Worm (Caenorhabditis elegans) whole organism, young adult: Measurements from ENCODE around the gene abt-4.

Source experiments
- C06A6.2 ChIP-seq: fragments of 200-800 bp; sonication (Bioruptor generic); conservative IDR thresholded peaks from 2 replicates; pipeline ENCODE4 v1.3.6; 2022; ENCODE audit warnings: missing genetic modification characterization, missing compliant biosample characterization
- D2030.7 ChIP-seq: fragments of 200-800 bp; sonication (Bioruptor generic); IDR thresholded peaks from 2 replicates; pipeline ENCODE4 v1.3.6; 2022; ENCODE audit warnings: missing genetic modification reagents, missing genetic modification characterization, missing compliant biosample characterization
- F22D6.2 ChIP-seq: sonication (generic microtip); optimal IDR thresholded peaks from 2 replicates; lab custom pipeline; 2016; ENCODE audit warnings: mild to moderate bottlenecking, missing genetic modification characterization, missing compliant biosample characterization
- bed-2 ChIP-seq: fragments of 200-800 bp; sonication (Bioruptor generic); IDR thresholded peaks from 2 replicates; pipeline ENCODE4 v1.3.6; 2022; ENCODE audit warnings: missing genetic modification reagents, missing genetic modification characterization, missing compliant biosample characterization
- ccch-3 ChIP-seq: fragments of 200-800 bp; sonication (Bioruptor generic); optimal IDR thresholded peaks from 2 replicates; lab custom pipeline; 2018; ENCODE audit warnings: mild to moderate bottlenecking, missing genetic modification characterization, missing compliant biosample characterization
- dpl-1 ChIP-seq: fragments of 150-350 bp; optimal IDR thresholded peaks from 2 replicates; lab custom pipeline; 2014; ENCODE audit warnings: missing biosample characterization, missing genetic modification reagents, missing genetic modification characterization
- madf-10 ChIP-seq: sonication (generic microtip); optimal IDR thresholded peaks from 2 replicates; lab custom pipeline; 2016; ENCODE audit warnings: mild to moderate bottlenecking, missing genetic modification characterization, missing compliant biosample characterization
- nhr-179 ChIP-seq: sonication (generic microtip); optimal IDR thresholded peaks from 2 replicates; lab custom pipeline; 2016; ENCODE audit warnings: mild to moderate bottlenecking, missing genetic modification characterization, missing compliant biosample characterization
- sdz-38 ChIP-seq: sonication (generic microtip); optimal IDR thresholded peaks from 2 replicates; lab custom pipeline; 2016; ENCODE audit warnings: missing genotype, missing genetic modification characterization, missing compliant biosample characterization
- snpc-3.4 ChIP-seq: sonication (generic microtip); optimal IDR thresholded peaks from 2 replicates; lab custom pipeline; 2017; ENCODE audit warnings: missing genetic modification characterization, mild to moderate bottlenecking, missing compliant biosample characterization, antibody characterized with exemption, moderate library complexity, missing genotype, missing genetic modification reagents
- snpc-4 ChIP-seq, 5 experiments: fragments of 150-350 bp in 1 of 5; sonication (generic microtip) in 4 of 5; optimal IDR thresholded peaks; 2 replicates each; lab custom pipeline; 2014 to 2018; ENCODE audit warnings: missing genetic modification characterization in 5 of 5, missing biosample characterization in 3 of 5, antibody characterized with exemption in 2 of 5, mild to moderate bottlenecking in 2 of 5, missing compliant biosample characterization in 2 of 5, missing genotype in 2 of 5, moderate library complexity in 2 of 5, missing genetic modification reagents in 1 of 5

DNA sequence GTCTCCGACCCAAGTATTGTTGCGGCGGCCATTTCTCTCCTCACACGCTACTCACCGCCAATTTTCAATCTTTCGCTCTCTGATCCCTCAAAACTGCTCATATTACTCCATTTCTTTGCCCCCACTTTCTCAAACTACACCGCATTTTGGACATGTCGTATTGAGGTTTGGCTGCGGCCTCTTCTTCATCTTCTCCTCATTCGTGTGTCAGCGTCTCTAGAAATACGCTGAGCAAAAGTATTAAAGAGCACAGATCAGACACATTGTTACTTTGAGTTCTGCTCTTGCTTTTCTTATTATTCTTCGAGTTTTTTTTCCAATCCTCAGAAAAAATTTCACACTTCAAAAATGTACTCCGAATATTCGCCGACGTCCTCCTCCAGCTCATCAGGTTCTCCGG lies 10.5 kb downstream of the abt-4 start:
- TF ChIP-seq dpl-1 (no peak), snpc-3.4 (tag; lab: Kevin White, UChicago) (no peak), madf-10 (tag; lab: Kevin White, UChicago) (no peak), bed-2 (GFP tag; lab: Robert Waterston, UW) (no peak), sdz-38 (no peak), C06A6.2 (GFP tag; lab: Robert Waterston, UW) (no peak), nhr-179 (no peak), snpc-4 (GFP tag; optimal IDR thresholded peaks at IDR 0.05; lab: Kevin White, UChicago) (no peak), snpc-4 (tag; optimal IDR thresholded peaks at IDR 0.05; lab: Kevin White, UChicago) (no peak), D2030.7 (GFP tag; lab: Robert Waterston, UW) (no peak), ccch-3 (GFP tag; lab: Kevin White, UChicago) (no peak), F22D6.2 (tag; lab: Kevin White, UChicago) (no peak)
